Worm (Caenorhabditis elegans): ENCODE measurements around the gene C14B1.8.

The C14B1.8 gene

DNA sequence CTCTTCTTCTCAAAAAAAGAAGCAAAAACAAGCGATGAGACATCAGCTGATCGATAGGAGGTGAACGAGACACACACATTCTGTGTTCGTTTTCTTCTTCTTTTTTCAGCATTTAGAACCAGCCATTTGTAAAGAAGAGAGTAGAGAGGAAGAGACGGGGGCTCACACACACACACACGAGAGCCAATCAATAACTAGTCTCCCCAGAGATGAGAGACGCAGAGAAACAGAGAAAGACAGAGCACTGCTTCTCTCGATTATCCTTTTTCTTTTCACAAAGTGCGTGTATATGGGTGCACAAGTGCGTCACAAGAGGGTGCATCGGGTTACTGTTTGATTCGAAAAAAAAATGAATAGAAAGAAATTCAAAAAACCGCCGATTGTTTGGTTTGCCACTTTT, 42.1 kb downstream of the C14B1.8 start (continued):
- TF ChIP-seq nhr-23 (tag; optimal IDR thresholded peaks at IDR 0.05) (no peak), ztf-4 (tag; optimal IDR thresholded peaks at IDR 0.05) (peak; percentile 71), sma-3 (GFP tag; optimal IDR thresholded peaks at IDR 0.05) (no peak), ama-1 (optimal IDR thresholded peaks at IDR 0.05) (no peak), mdl-1 (tag; optimal IDR thresholded peaks at IDR 0.05) (peak in 1 of 2 experiments; percentile 72), ztf-11 (tag; optimal IDR thresholded peaks at IDR 0.05) (no peak), crh-2 (tag; optimal IDR thresholded peaks at IDR 0.05) (peak; percentile 75)

ce11 chrIII:3675480-3675879, 44.0 kb downstream of the C14B1.8 start:
- TF ChIP-seq nhr-23 (tag; optimal IDR thresholded peaks at IDR 0.05) = no peak
- TF ChIP-seq ztf-11 (tag; optimal IDR thresholded peaks at IDR 0.05) = no peak
- no peak for TF ChIP-seq ZK546.5 (tag; optimal IDR thresholded peaks at IDR 0.05)
- TF ChIP-seq ama-1 (optimal IDR thresholded peaks at IDR 0.05) = no peak
- no peak for TF ChIP-seq nhr-25 (tag; optimal IDR thresholded peaks at IDR 0.05)
- TF ChIP-seq crh-2 (tag; optimal IDR thresholded peaks at IDR 0.05) = no peak
- no peak for TF ChIP-seq nhr-6 (tag; optimal IDR thresholded peaks at IDR 0.05)
- no peak for TF ChIP-seq C34F6.9 (tag; optimal IDR thresholded peaks at IDR 0.05)
- TF ChIP-seq sem-4 (tag; optimal IDR thresholded peaks at IDR 0.05) = no peak

DNA sequence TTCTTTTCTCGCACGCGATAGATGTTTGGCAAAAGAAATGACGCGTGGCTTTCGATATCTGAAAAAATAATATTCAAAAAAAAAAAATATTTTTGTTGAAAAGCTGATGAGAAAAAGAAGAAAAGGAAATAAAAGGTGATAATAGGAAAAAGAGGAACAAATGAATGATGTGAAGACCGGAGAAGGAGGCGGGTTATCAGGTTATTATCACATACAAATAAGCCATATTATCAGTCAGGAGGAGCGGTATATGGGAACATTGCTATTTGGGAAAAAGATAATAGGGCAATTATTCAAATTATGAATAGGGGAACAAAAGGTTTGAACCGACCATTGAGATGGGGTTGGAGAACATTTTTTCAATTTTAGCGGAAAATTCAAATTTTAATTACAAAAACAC, 45.3 kb downstream of the C14B1.8 start:
- TF ChIP-seq ceh-16 (tag; optimal IDR thresholded peaks at IDR 0.05) = no peak
- no peak for TF ChIP-seq unc-55 (GFP tag; optimal IDR thresholded peaks at IDR 0.05)
- TF ChIP-seq sma-3 (GFP tag; optimal IDR thresholded peaks at IDR 0.05) = no peak
- TF ChIP-seq nhr-129 (tag; optimal IDR thresholded peaks at IDR 0.05) = no peak
- no peak for TF ChIP-seq nhr-12 (tag; optimal IDR thresholded peaks at IDR 0.05)
- TF ChIP-seq mbf-1 (tag; optimal IDR thresholded peaks at IDR 0.05) = no peak
- no peak for TF ChIP-seq F13H6.1 (tag; optimal IDR thresholded peaks at IDR 0.05)
- no peak for TF ChIP-seq elt-1 (tag; optimal IDR thresholded peaks at IDR 0.05)
- no peak for TF ChIP-seq nhr-25 (tag; optimal IDR thresholded peaks at IDR 0.05)
- no peak for TF ChIP-seq nhr-77 (tag; optimal IDR thresholded peaks at IDR 0.05)
- no peak for TF ChIP-seq crh-2 (tag; optimal IDR thresholded peaks at IDR 0.05)
- TF ChIP-seq blmp-1 (tag; optimal IDR thresholded peaks at IDR 0.05; ENCODE audit: insufficient read depth) = no peak
- TF ChIP-seq lin-11 (tag; optimal IDR thresholded peaks at IDR 0.05) = no peak
- no peak for TF ChIP-seq egl-27 (tag; optimal IDR thresholded peaks at IDR 0.05)
- no peak for TF ChIP-seq unc-62 (GFP tag; optimal IDR thresholded peaks at IDR 0.05)
- TF ChIP-seq aly-2 (tag; optimal IDR thresholded peaks at IDR 0.05) = no peak
- no peak for TF ChIP-seq nhr-10 (tag; optimal IDR thresholded peaks at IDR 0.05)
- TF ChIP-seq ztf-1 (GFP tag; conservative IDR thresholded peaks at IDR 0.05) = no peak

DNA sequence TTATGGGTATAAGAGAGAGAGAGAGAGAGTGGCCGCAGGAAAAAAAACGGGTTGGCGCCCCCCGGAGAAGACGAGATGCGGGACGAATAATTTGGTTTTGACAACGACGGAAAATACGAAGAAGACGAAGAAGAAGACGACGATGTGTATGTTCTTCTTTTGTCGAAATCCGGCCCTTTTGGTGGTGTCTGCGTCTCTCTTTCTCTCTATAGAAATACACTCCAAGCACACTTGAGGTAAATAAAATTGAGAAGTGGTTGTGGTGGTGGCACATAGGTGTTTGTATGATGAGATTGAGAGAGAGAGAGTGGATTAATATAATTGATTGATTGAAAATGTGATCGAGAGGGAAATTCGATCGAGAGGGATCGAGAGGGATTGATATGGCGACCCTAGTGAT, 46.6 kb downstream of the C14B1.8 start:
- TF ChIP-seq sma-9 (GFP tag; optimal IDR thresholded peaks at IDR 0.05) = peak; percentile 12
- no peak for TF ChIP-seq sma-9 (tag; optimal IDR thresholded peaks at IDR 0.05)
- TF ChIP-seq mab-5 (tag; optimal IDR thresholded peaks at IDR 0.05) = no peak
- peak; percentile 4 for TF ChIP-seq sem-4 (tag; optimal IDR thresholded peaks at IDR 0.05)
- peak; percentile 48 for TF ChIP-seq crh-2 (tag; optimal IDR thresholded peaks at IDR 0.05)
- peak; percentile 22 for TF ChIP-seq lin-13 (GFP tag; optimal IDR thresholded peaks at IDR 0.05)
- TF ChIP-seq nhr-25 (tag; optimal IDR thresholded peaks at IDR 0.05) = peak; percentile 65
- peak; percentile 54 for TF ChIP-seq F13H6.1 (tag; optimal IDR thresholded peaks at IDR 0.05)
- no peak for TF ChIP-seq mdl-1 (tag; optimal IDR thresholded peaks at IDR 0.05)
- TF ChIP-seq nhr-129 (tag; optimal IDR thresholded peaks at IDR 0.05) = peak; percentile 38
- TF ChIP-seq blmp-1 (tag; optimal IDR thresholded peaks at IDR 0.05; ENCODE audit: insufficient read depth) = peak; percentile 11
- peak in 1 of 2 experiments; percentile 20 for TF ChIP-seq lsy-2 (tag; optimal IDR thresholded peaks at IDR 0.05)

DNA sequence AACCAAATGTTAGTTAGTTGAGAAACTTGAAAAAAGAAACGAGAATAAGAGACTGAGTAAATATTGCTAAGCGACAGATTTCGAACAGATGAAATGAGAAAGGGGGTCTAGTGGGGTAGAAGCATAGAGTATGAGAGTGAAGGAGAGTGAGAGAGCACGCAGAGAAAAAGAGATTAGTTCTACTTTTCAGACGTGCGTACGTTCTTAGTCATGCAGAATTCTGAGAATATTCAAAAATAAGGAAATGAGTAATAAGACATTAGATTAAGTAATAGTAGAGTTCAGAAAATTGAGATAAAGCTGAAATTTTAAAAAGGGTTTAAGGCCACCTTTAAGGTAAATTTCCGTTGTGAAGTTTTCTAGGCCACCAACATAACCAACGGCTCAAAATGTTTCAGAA, 48.5 kb downstream of the C14B1.8 start:
- TF ChIP-seq alr-1 (tag; optimal IDR thresholded peaks at IDR 0.05) (no peak), C34F6.9 (tag; optimal IDR thresholded peaks at IDR 0.05) (peak; percentile 29), F13H6.1 (tag; optimal IDR thresholded peaks at IDR 0.05) (no peak), fos-1 (tag; optimal IDR thresholded peaks at IDR 0.05) (no peak), ztf-4 (tag; optimal IDR thresholded peaks at IDR 0.05) (peak; percentile 45), egl-27 (tag; optimal IDR thresholded peaks at IDR 0.05) (no peak), lsy-2 (tag; optimal IDR thresholded peaks at IDR 0.05) (peak in 1 of 2 experiments; percentile 41), crh-2 (tag; optimal IDR thresholded peaks at IDR 0.05) (peak; percentile 29), nhr-21 (tag; optimal IDR thresholded peaks at IDR 0.05) (peak; percentile 39), unc-55 (GFP tag; optimal IDR thresholded peaks at IDR 0.05) (peak; percentile 13)

Measured in whole organism, L2 larva.